Worm (Caenorhabditis elegans): ENCODE measurements around the gene str-163.

Gene str-163

DNA sequence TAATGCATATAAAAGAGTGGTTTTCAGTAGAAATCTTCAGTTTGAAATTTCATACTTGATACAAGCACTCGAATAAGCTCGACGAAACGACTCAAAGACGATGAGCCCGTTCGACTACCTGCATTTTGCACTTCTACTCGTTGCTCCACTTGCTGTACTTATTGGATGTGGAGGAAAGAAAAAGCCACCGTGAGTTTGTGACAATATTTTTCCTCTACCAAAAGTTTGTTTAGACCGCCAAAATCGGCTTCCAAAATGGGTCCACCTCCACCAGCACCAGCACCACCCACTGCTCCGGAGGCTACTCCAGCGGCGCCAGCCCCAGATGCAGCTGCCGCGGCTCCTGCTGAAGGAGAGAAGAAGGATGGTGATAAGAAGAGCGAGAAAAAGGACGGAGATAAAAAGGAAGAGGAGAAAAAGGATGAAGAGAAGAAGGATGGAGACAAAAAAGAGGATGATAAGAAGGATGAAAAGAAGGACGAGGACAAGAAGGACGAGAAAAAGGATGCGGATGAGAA lies 23.2 kb downstream of the str-163 start, which contains the start of gene E03H12.5:
E03H12.5 (plus strand) TSS at position 51 of the 518 bp plus-strand sequence.
- TF ChIP-seq mxl-2 (GFP tag; conservative IDR thresholded peaks at IDR 0.05) (0 out of 2 replicates have a peak, but pooled peaks have one; percentile 8), lin-1 (GFP tag; IDR thresholded peaks at IDR 0.05) (no peak), set-16 (GFP tag; IDR thresholded peaks at IDR 0.05) (peak; percentile 91; the same call in 1 of the 2 replicates)

ce11 chrIV:4981027-4981426 lies 27.0 kb downstream of the str-163 start, which contains the start of gene srz-24:
Gene srz-24 (minus strand): TSS chrIV:4981127.
- TF ChIP-seq unc-39 (tag; optimal IDR thresholded peaks at IDR 0.05), result no peak
- no peak for TF ChIP-seq nhr-111 (GFP tag; optimal IDR thresholded peaks at IDR 0.05)
- no peak for TF ChIP-seq tag-97 (GFP tag; IDR thresholded peaks at IDR 0.05)
- no peak for TF ChIP-seq lin-39 (tag; optimal IDR thresholded peaks at IDR 0.05)
- TF ChIP-seq set-16 (GFP tag; IDR thresholded peaks at IDR 0.05), result no peak
- no peak for TF ChIP-seq hlh-30 (tag; optimal IDR thresholded peaks at IDR 0.05; ENCODE audit: insufficient read depth)

ce11 chrIV:4982477-4982876 lies 28.5 kb downstream of the str-163 start, which contains the start of gene E03H12.4:
Gene E03H12.4 (plus strand): TSS chrIV:4982596.
- TF ChIP-seq unc-62 (GFP tag; optimal IDR thresholded peaks at IDR 0.05 in 1 of 2) (peak in 1 of 2 experiments; percentile 96), unc-62 (tag; optimal IDR thresholded peaks at IDR 0.05) (no peak), gei-8 (GFP tag; optimal IDR thresholded peaks at IDR 0.05) (no peak)

DNA sequence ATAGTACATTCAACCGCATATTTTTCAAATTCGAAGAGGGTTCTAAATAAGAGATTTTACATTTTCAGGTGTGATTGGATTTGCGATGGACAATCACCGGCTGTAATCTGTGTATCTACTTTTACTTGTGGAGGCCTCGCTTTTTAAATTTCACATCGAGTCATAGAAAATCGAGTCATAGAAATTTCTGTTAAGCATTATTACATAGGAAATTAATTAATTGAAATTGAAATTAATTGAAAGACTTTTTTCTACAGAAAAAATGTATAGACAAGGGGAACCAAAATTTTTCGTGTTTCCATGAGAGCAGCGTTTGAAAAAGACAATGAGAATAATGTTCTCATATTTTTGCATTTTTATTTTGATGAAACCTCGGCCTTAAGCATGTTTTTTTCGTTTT lies 29.8 kb downstream of the str-163 start, which contains the start of gene clec-176:
clec-176 (plus strand) TSS at position 301 of the 400 bp plus-strand sequence.
- TF ChIP-seq vab-7 (GFP tag; IDR thresholded peaks at IDR 0.05) (no peak), madf-9 (GFP tag; conservative IDR thresholded peaks at IDR 0.05) (no peak), ceh-28 (tag; optimal IDR thresholded peaks at IDR 0.05) (no peak), Y48G9A.11 (GFP tag; IDR thresholded peaks at IDR 0.05) (no peak), nhr-10 (tag; optimal IDR thresholded peaks at IDR 0.05) (no peak), madf-5 (GFP tag; IDR thresholded peaks at IDR 0.05) (no peak), mdt-29 (GFP tag; IDR thresholded peaks at IDR 0.05) (no peak)

ce11 chrIV:4986246-4986645 lies 32.3 kb downstream of the str-163 start, which contains the start of gene clec-177:
Gene clec-177 (plus strand): TSS chrIV:4986546.
- TF ChIP-seq F37D6.2 (tag; optimal IDR thresholded peaks at IDR 0.05), result no peak
- no peak for TF ChIP-seq F26F4.8 (GFP tag; conservative IDR thresholded peaks at IDR 0.05)
- TF ChIP-seq nhr-77 (tag; optimal IDR thresholded peaks at IDR 0.05), result no peak
- no peak for TF ChIP-seq ctbp-1 (GFP tag; IDR thresholded peaks at IDR 0.05)
- no peak for TF ChIP-seq egl-27 (tag; optimal IDR thresholded peaks at IDR 0.05)
- TF ChIP-seq nhr-41 (GFP tag; IDR thresholded peaks at IDR 0.05), result no peak
- TF ChIP-seq madf-5 (GFP tag; IDR thresholded peaks at IDR 0.05), result no peak
- no peak for TF ChIP-seq gei-8 (GFP tag; optimal IDR thresholded peaks at IDR 0.05)
- no peak for TF ChIP-seq attf-4 (tag; optimal IDR thresholded peaks at IDR 0.05)
- no peak for TF ChIP-seq dmd-8 (GFP tag; IDR thresholded peaks at IDR 0.05)
- no peak for TF ChIP-seq mep-1 (tag; optimal IDR thresholded peaks at IDR 0.05)
- TF ChIP-seq Y5F2A.4 (GFP tag; optimal IDR thresholded peaks at IDR 0.05), result no peak
- TF ChIP-seq saeg-2 (GFP tag; IDR thresholded peaks at IDR 0.05), result no peak

- TF ChIP-seq skn-1 (tag; optimal IDR thresholded peaks at IDR 0.05), result no peak
- TF ChIP-seq nhr-6 (tag; optimal IDR thresholded peaks at IDR 0.05), result no peak
- TF ChIP-seq ceh-82 (tag; optimal IDR thresholded peaks at IDR 0.05), result no peak
- TF ChIP-seq ctbp-1 (GFP tag; IDR thresholded peaks at IDR 0.05), result no peak
- TF ChIP-seq nhr-102 (tag; optimal IDR thresholded peaks at IDR 0.05), result no peak
- no peak for TF ChIP-seq nhr-25 (tag; optimal IDR thresholded peaks at IDR 0.05; ENCODE audit: borderline replicate concordance, insufficient read depth)
- TF ChIP-seq set-16 (GFP tag; IDR thresholded peaks at IDR 0.05), result no peak
- TF ChIP-seq unc-39 (tag; optimal IDR thresholded peaks at IDR 0.05), result no peak
- no peak for TF ChIP-seq ztf-11 (tag; optimal IDR thresholded peaks at IDR 0.05)
- TF ChIP-seq rbr-2 (tag; optimal IDR thresholded peaks at IDR 0.05), result no peak
- TF ChIP-seq ama-1 (optimal IDR thresholded peaks at IDR 0.05), result no peak
- no peak for TF ChIP-seq egl-27 (tag; optimal IDR thresholded peaks at IDR 0.05)
- TF ChIP-seq mxl-3 (GFP tag; optimal IDR thresholded peaks at IDR 0.05), result no peak
- no peak for TF ChIP-seq Y48G9A.11 (GFP tag; IDR thresholded peaks at IDR 0.05)
Observed at ce11 chrIV:4988531-4988930, 34.5 kb downstream of the str-163 start, which contains the start of gene E03H12.7. Gene E03H12.7 (minus strand): TSS chrIV:4988631.

All from whole organism, L4 larva.